Worm (Caenorhabditis elegans): ENCODE results near the gene sra-2.

DNA sequence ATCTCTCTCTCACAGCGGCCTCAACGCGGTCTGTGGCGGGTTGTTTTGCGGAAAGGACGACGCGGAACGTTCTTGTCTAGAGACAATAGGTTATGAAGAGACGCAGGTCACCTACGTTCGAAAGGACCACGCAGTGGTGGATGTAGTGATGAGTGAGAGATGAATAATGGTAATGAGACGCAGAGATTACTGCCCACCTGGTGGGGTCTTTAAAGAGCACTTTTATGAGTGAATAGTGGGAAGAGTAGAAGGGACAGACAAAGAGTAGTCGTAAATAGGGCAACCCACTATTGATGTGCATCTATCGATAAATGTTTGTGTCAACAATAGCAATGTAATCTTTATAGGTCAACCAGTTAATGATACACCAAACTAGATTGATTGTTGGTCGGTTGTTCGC lies 37.5 kb upstream of the sra-2 start:
- TF ChIP-seq flt-1 (GFP tag; IDR thresholded peaks at IDR 0.05) (peak; percentile 42; the same call in 1 of the 2 replicates), ztf-23 (GFP tag; IDR thresholded peaks at IDR 0.05) (no peak), T22C8.4 (GFP tag; IDR thresholded peaks at IDR 0.05) (no peak), ref-1 (GFP tag; conservative IDR thresholded peaks at IDR 0.05) (no peak), ztf-29 (GFP tag; IDR thresholded peaks at IDR 0.05) (no peak), cog-1 (tag; optimal IDR thresholded peaks at IDR 0.05) (peak; percentile 67), klf-2 (GFP tag; conservative IDR thresholded peaks at IDR 0.05) (no peak), tab-1 (GFP tag; IDR thresholded peaks at IDR 0.05) (0 out of 2 replicates have a peak, but pooled peaks have one; percentile 34), med-1 (GFP tag; optimal IDR thresholded peaks at IDR 0.05; ENCODE audit: insufficient read depth) (no peak)

Measured in whole organism, midembryonic.